Fruit fly (Drosophila melanogaster) whole organism, embryonic: ENCODE measurements around the gene eIF4E6.

Source experiments
- fd3F ChIP-seq: fragments of 200-800 bp; sonication (Bioruptor generic); optimal IDR thresholded peaks from 2 replicates; lab custom pipeline; 2018; ENCODE audit warnings: missing biosample characterization, mild to moderate bottlenecking, missing genetic modification characterization, moderate library complexity
- vnd ChIP-seq: fragments of 200-800 bp; sonication (Bioruptor generic); IDR thresholded peaks from 3 replicates; pipeline ENCODE4 v1.3.6; 2022; ENCODE audit warnings: missing biosample characterization, missing genetic modification characterization; ENCODE audit not compliant: partially characterized antibody

dm6 chr3R:29055710-29056109, 28.7 kb upstream of the eIF4E6 start, which contains the start of gene Sirt7:
- TF ChIP-seq vnd (peak; percentile 91), fd3F (GFP tag; lab: Kevin White, UChicago) (no peak)
